Fruit fly (Drosophila melanogaster): ENCODE results near the gene Afti.

DNA sequence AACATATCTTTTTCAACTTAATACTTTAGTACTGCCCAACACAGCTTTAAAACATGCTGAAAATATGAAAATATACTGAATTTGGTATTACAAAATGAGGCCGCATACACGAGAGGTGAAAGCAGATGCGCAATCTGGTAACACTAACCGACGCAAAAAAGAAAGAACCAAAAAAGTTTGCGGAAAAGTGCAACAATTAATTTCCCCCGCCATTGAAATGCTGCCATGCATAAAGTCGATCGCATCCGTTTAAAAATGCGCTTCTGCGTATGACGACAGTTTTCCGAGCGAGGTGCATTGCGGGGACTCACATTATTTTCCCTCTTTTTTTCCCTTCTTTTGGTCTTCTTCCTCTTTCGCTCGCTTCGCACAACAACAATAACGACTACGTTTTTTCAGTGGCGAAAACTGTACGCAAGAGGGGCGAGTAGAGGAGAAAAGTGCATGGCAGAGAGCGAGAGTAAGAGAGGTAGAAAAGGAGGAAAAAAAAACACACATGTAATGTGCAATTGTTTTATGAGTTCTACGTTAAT, 10.5 kb downstream of the Afti start, which contains the start of gene Set8:
- TF ChIP-seq row (GFP tag; IDR thresholded peaks at IDR 0.05) (peak; percentile 33; the same call in 1 of the 3 replicates), dmrt11E (tag; optimal IDR thresholded peaks at IDR 0.05) (no peak), tin (GFP tag; optimal IDR thresholded peaks at IDR 0.05) (no peak), org-1 (GFP tag; optimal IDR thresholded peaks at IDR 0.05) (no peak), ap (GFP tag; IDR thresholded peaks at IDR 0.05) (no peak), CG34224 (GFP tag; IDR thresholded peaks at IDR 0.05; ENCODE audit: partially characterized antibody) (peak; percentile 59; the same call in 1 of the 3 replicates), CG4328 (GFP tag; optimal IDR thresholded peaks at IDR 0.05) (no peak)

Data from whole organism, embryonic.